Worm (Caenorhabditis elegans): ENCODE results near the gene nhx-6.
"Not testable (repeated sequence)": the region's sequence is repeated elsewhere in the genome, so short reads cannot be mapped to it uniquely, and the experiment has no call there.

nhx-6 gene

ce11 chrII:1653397-1653796 is 17.2 kb upstream of the nhx-6 start, which contains the start of gene fbxb-15:
fbxb-15 (minus strand) TSS chrII:1653497.
- no peak for TF ChIP-seq tbx-37 (GFP tag; conservative IDR thresholded peaks at IDR 0.05)

DNA sequence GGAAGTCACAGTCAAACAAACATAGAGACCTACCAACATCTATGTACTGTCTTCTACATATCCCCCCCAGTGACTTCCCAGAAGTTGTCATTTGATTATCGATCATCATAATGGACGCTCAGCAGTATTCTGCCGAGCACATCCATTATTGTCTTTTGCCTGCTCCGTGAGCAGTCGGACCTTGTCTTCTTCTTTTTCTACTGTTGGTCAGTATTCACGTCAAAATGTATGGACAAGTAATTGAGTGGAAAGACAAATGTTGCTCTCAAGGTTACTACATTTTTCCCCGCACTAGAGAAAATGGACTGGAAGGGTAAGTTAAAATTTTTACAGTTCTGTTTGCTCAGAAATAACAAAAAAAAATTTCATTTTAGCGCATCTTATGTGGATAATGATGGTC is 15.7 kb upstream of the nhx-6 start, which contains the start of gene btb-12:
btb-12 (plus strand) TSS at position 301 of the 400 bp plus-strand sequence.
- no peak for TF ChIP-seq tbx-37 (GFP tag; conservative IDR thresholded peaks at IDR 0.05)
- no peak for TF ChIP-seq tbx-11 (GFP tag; IDR thresholded peaks at IDR 0.05)
- no peak for TF ChIP-seq hmg-4 (GFP tag; optimal IDR thresholded peaks at IDR 0.05)
- TF ChIP-seq scrt-1 (GFP tag; IDR thresholded peaks at IDR 0.05), result no peak

ce11 chrII:1657202-1657601 is 13.4 kb upstream of the nhx-6 start, which contains the start of gene ZC204.12:
ZC204.12 (minus strand) TSS chrII:1657302.
- TF ChIP-seq ets-7 (tag; optimal IDR thresholded peaks at IDR 0.05), result no peak
- no peak for TF ChIP-seq hmbx-1 (tag; optimal IDR thresholded peaks at IDR 0.05)
- TF ChIP-seq ceh-36 (tag; optimal IDR thresholded peaks at IDR 0.05), result no peak
- no peak for TF ChIP-seq scrt-1 (GFP tag; IDR thresholded peaks at IDR 0.05)
- no peak for TF ChIP-seq sea-1 (GFP tag; conservative IDR thresholded peaks at IDR 0.05)
- TF ChIP-seq ceh-13 (GFP tag; optimal IDR thresholded peaks at IDR 0.05), result no peak
- TF ChIP-seq hmg-4 (GFP tag; optimal IDR thresholded peaks at IDR 0.05), result no peak
- no peak for TF ChIP-seq ama-1 (optimal IDR thresholded peaks at IDR 0.05)
- TF ChIP-seq aly-1 (tag; optimal IDR thresholded peaks at IDR 0.05), result no peak
- no peak for TF ChIP-seq tbx-37 (GFP tag; conservative IDR thresholded peaks at IDR 0.05)
- TF ChIP-seq pes-1 (GFP tag; IDR thresholded peaks at IDR 0.05), result no peak
- no peak for TF ChIP-seq B0310.2 (tag; optimal IDR thresholded peaks at IDR 0.05)
- no peak for TF ChIP-seq tra-4 (tag; optimal IDR thresholded peaks at IDR 0.05)
- no peak for TF ChIP-seq tbx-11 (GFP tag; IDR thresholded peaks at IDR 0.05)
- no peak for TF ChIP-seq hnd-1 (tag; optimal IDR thresholded peaks at IDR 0.05)
- TF ChIP-seq F13C5.2 (tag; optimal IDR thresholded peaks at IDR 0.05), result no peak
- no peak for TF ChIP-seq flt-1 (GFP tag; IDR thresholded peaks at IDR 0.05)

DNA sequence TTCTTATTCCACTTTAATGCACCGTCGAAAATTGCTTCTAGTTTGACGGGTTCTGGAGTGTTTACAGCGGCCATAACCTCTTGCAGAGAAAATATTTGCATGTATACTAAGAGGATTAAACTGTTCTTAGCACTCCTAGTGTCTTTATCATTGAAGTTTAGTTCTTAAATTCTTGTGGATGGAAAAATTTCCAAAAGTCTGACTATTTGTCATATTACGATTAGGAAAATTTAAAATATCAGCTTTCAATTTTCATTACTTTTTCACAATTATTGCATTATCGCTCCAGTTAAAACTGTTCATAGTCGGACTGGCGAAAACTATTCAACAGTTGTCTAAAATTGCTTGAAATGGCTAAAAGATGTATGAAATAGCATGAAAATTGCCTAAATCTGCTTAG is 9.7 kb upstream of the nhx-6 start, which contains the start of gene ZC204.13:
ZC204.13 (minus strand) TSS at position 101 of the 400 bp plus-strand sequence.
- TF ChIP-seq flt-1 (GFP tag; IDR thresholded peaks at IDR 0.05); hmbx-1 (tag; optimal IDR thresholded peaks at IDR 0.05); scrt-1 (GFP tag; IDR thresholded peaks at IDR 0.05): not testable (repeated sequence)

- TF ChIP-seq hmbx-1 (tag; optimal IDR thresholded peaks at IDR 0.05) (no peak), pes-1 (GFP tag; IDR thresholded peaks at IDR 0.05) (no peak), B0310.2 (tag; optimal IDR thresholded peaks at IDR 0.05) (no peak), hmg-4 (GFP tag; optimal IDR thresholded peaks at IDR 0.05) (no peak), tra-4 (tag; optimal IDR thresholded peaks at IDR 0.05) (no peak), aly-1 (tag; optimal IDR thresholded peaks at IDR 0.05) (no peak), hnd-1 (tag; optimal IDR thresholded peaks at IDR 0.05) (no peak), ceh-36 (tag; optimal IDR thresholded peaks at IDR 0.05) (no peak), flt-1 (GFP tag; IDR thresholded peaks at IDR 0.05) (no peak), sea-1 (GFP tag; conservative IDR thresholded peaks at IDR 0.05) (no peak), scrt-1 (GFP tag; IDR thresholded peaks at IDR 0.05) (no peak), ceh-13 (GFP tag; optimal IDR thresholded peaks at IDR 0.05) (no peak), ama-1 (optimal IDR thresholded peaks at IDR 0.05) (no peak), ets-7 (tag; optimal IDR thresholded peaks at IDR 0.05) (no peak), tbx-11 (GFP tag; IDR thresholded peaks at IDR 0.05) (no peak)
Measured at ce11 chrII:1662881-1663280, 7.7 kb upstream of the nhx-6 start, which contains the start of gene ZC204.14. ZC204.14 (minus strand) TSS chrII:1662949.

DNA sequence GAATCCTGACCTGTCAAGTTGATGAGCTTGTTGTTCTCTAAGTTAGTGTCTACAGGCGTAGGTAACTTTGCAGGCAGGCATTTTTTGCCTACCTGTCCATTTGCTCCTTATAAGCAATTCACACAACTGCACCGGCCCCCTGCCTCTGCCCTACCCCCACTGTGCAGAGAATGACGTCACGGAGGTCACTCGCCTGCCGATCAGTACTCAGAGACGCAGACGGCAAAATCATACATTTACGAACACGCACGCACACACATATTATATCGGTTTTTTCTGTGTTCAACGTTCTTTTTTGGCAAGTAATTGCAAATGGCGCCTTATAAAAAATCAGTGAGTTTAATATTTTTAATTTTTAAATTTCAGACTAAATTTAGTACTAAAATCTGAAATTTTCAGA is 7.1 kb upstream of the nhx-6 start, which contains the start of gene duxl-1:
duxl-1 (plus strand) TSS at position 184 of the 400 bp plus-strand sequence.
- TF ChIP-seq flt-1 (GFP tag; IDR thresholded peaks at IDR 0.05) (no peak), hmg-4 (GFP tag; optimal IDR thresholded peaks at IDR 0.05) (peak; percentile 16), tra-4 (tag; optimal IDR thresholded peaks at IDR 0.05) (no peak)

DNA sequence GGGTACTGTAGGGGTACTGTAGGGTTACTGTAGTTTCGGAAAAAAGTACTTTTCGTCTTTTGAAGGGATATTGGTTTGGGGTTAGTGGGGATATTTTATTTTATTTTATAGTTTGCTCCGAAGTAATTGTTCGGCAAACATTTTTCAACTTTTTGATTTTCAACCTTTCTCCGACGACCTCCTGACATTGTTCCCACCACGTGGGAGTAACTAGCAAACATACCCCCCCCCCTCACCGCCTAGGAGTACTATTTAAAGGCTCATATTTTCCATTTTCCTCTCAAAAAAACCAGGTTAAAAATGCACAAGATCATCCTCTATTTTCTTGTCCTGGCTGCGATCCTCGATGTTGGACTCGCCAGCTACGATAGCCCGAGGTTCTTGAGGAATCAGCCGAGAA is 4.6 kb upstream of the nhx-6 start, which contains the start of gene srlf-29:
srlf-29 (plus strand) TSS at position 301 of the 400 bp plus-strand sequence.
- TF ChIP-seq F13C5.2 (tag; optimal IDR thresholded peaks at IDR 0.05), result no peak
- no peak for TF ChIP-seq ets-7 (tag; optimal IDR thresholded peaks at IDR 0.05)
- no peak for TF ChIP-seq hmg-4 (GFP tag; optimal IDR thresholded peaks at IDR 0.05)
- no peak for TF ChIP-seq sea-1 (GFP tag; conservative IDR thresholded peaks at IDR 0.05)
- TF ChIP-seq tbx-37 (GFP tag; conservative IDR thresholded peaks at IDR 0.05), result no peak
- TF ChIP-seq ceh-13 (GFP tag; optimal IDR thresholded peaks at IDR 0.05), result no peak
- no peak for TF ChIP-seq tbx-11 (GFP tag; IDR thresholded peaks at IDR 0.05)
- no peak for TF ChIP-seq hmbx-1 (tag; optimal IDR thresholded peaks at IDR 0.05)
- TF ChIP-seq B0310.2 (tag; optimal IDR thresholded peaks at IDR 0.05), result no peak
- TF ChIP-seq tra-4 (tag; optimal IDR thresholded peaks at IDR 0.05), result no peak
- no peak for TF ChIP-seq aly-1 (tag; optimal IDR thresholded peaks at IDR 0.05)
- no peak for TF ChIP-seq ceh-36 (tag; optimal IDR thresholded peaks at IDR 0.05)
- TF ChIP-seq pes-1 (GFP tag; IDR thresholded peaks at IDR 0.05), result no peak
- no peak for TF ChIP-seq ama-1 (optimal IDR thresholded peaks at IDR 0.05)
- no peak for TF ChIP-seq scrt-1 (GFP tag; IDR thresholded peaks at IDR 0.05)
- no peak for TF ChIP-seq flt-1 (GFP tag; IDR thresholded peaks at IDR 0.05)
- no peak for TF ChIP-seq hnd-1 (tag; optimal IDR thresholded peaks at IDR 0.05)

DNA sequence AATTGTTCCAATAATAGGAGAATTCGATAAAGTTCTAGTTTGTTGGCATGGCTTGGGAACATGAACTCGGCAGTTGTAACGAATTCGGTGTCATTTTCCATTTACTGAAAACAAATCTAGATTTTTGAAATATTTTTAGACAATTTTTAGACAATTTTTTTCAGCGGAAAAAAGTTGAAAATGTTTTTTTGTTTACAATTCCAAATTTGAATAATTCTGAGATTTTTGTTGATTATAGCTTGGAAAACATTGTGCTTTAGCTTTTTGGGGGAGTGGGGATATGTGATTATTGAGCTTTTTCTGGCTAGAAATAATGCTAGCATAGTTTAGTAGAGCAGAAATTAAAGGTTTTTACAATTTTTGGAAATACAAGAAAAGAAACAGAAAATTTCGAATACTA is 1.7 kb upstream of the nhx-6 start, which contains the start of gene srw-97:
srw-97 (minus strand) TSS at position 101 of the 400 bp plus-strand sequence.
- TF ChIP-seq hmbx-1 (tag; optimal IDR thresholded peaks at IDR 0.05) (no peak), scrt-1 (GFP tag; IDR thresholded peaks at IDR 0.05) (no peak), tbx-37 (GFP tag; conservative IDR thresholded peaks at IDR 0.05) (no peak), aly-1 (tag; optimal IDR thresholded peaks at IDR 0.05) (no peak), B0310.2 (tag; optimal IDR thresholded peaks at IDR 0.05) (no peak), ceh-36 (tag; optimal IDR thresholded peaks at IDR 0.05) (no peak), tbx-11 (GFP tag; IDR thresholded peaks at IDR 0.05) (no peak), F13C5.2 (tag; optimal IDR thresholded peaks at IDR 0.05) (no peak), ama-1 (optimal IDR thresholded peaks at IDR 0.05) (no peak), hnd-1 (tag; optimal IDR thresholded peaks at IDR 0.05) (no peak), sea-1 (GFP tag; conservative IDR thresholded peaks at IDR 0.05) (no peak), pes-1 (GFP tag; IDR thresholded peaks at IDR 0.05) (no peak), hmg-4 (GFP tag; optimal IDR thresholded peaks at IDR 0.05) (no peak), flt-1 (GFP tag; IDR thresholded peaks at IDR 0.05) (no peak), ets-7 (tag; optimal IDR thresholded peaks at IDR 0.05) (no peak), ceh-13 (GFP tag; optimal IDR thresholded peaks at IDR 0.05) (no peak), tra-4 (tag; optimal IDR thresholded peaks at IDR 0.05) (no peak)
